Fruit fly (Drosophila melanogaster) whole organism, embryonic: Measurements from ENCODE around the gene CG31792.

Experiments
- ATbp ChIP-seq: fragments of 200-800 bp; sonication (Bioruptor generic); optimal IDR thresholded peaks from 2 replicates; lab custom pipeline; 2017; ENCODE audit warnings: missing biosample characterization, mild to moderate bottlenecking, missing genetic modification characterization, missing genetic modification reagents
- CG10147 ChIP-seq: fragments of 200-800 bp; sonication (Bioruptor generic); optimal IDR thresholded peaks from 2 replicates; lab custom pipeline; 2019; ENCODE audit warnings: missing biosample characterization, mild to moderate bottlenecking, missing genetic modification characterization, moderate library complexity
- CG10321 ChIP-seq: fragments of 200-800 bp; sonication (Bioruptor generic); IDR thresholded peaks from 2 replicates; pipeline ENCODE4 v1.3.6; 2022; ENCODE audit warnings: missing biosample characterization, missing genetic modification characterization
- CG11456 ChIP-seq: fragments of 200-800 bp; sonication (Bioruptor generic); IDR thresholded peaks from 3 replicates; pipeline ENCODE4 v1.3.6; 2022; ENCODE audit warnings: missing biosample characterization, missing genetic modification characterization
- CG11560 ChIP-seq: fragments of 200-800 bp; sonication (Bioruptor generic); IDR thresholded peaks from 3 replicates; pipeline ENCODE4 v1.3.6; 2022; ENCODE audit warnings: missing biosample characterization, missing genetic modification characterization
- CG11696 ChIP-seq: fragments of 200-800 bp; sonication (Bioruptor generic); IDR thresholded peaks from 2 replicates; pipeline ENCODE4 v1.3.6; 2022; ENCODE audit warnings: missing biosample characterization, missing genetic modification characterization
- CG12391 ChIP-seq: fragments of 200-800 bp; sonication (Bioruptor generic); optimal IDR thresholded peaks from 3 replicates; lab custom pipeline; 2018; ENCODE audit warnings: missing biosample characterization, mild to moderate bottlenecking, missing genetic modification characterization, moderate library complexity
- CG12942 ChIP-seq: fragments of 200-800 bp; sonication (Bioruptor generic); optimal IDR thresholded peaks from 3 replicates; lab custom pipeline; 2016; ENCODE audit warnings: missing biosample characterization, missing genetic modification characterization
- CG15011 ChIP-seq: fragments of 200-800 bp; sonication (Bioruptor generic); optimal IDR thresholded peaks from 3 replicates; lab custom pipeline; 2018; ENCODE audit warnings: missing biosample characterization, mild to moderate bottlenecking, missing genetic modification characterization
- CG15269 ChIP-seq: fragments of 200-800 bp; sonication (Bioruptor generic); optimal IDR thresholded peaks from 2 replicates; lab custom pipeline; 2018; ENCODE audit warnings: missing biosample characterization, mild to moderate bottlenecking, missing genetic modification characterization, moderate library complexity
- CG15514 ChIP-seq: fragments of 200-800 bp; sonication (Bioruptor generic); optimal IDR thresholded peaks from 3 replicates; lab custom pipeline; 2017; ENCODE audit warnings: missing biosample characterization, missing genetic modification characterization, mild to moderate bottlenecking, moderate library complexity, missing genetic modification reagents
- CG15601 ChIP-seq: fragments of 200-800 bp; sonication (Bioruptor generic); optimal IDR thresholded peaks from 3 replicates; lab custom pipeline; 2019; ENCODE audit warnings: missing biosample characterization, mild to moderate bottlenecking, missing genetic modification characterization, moderate library complexity
- CG16779 ChIP-seq: fragments of 200-800 bp; sonication (Bioruptor generic); IDR thresholded peaks from 2 replicates; pipeline ENCODE4 v1.3.6; 2022; ENCODE audit warnings: missing biosample characterization, missing genetic modification characterization
- CG17359 ChIP-seq: fragments of 200-800 bp; sonication (Bioruptor generic); optimal IDR thresholded peaks from 3 replicates; lab custom pipeline; 2018; ENCODE audit warnings: missing biosample characterization, mild to moderate bottlenecking, missing genetic modification characterization, moderate library complexity
- CG2199 ChIP-seq: fragments of 200-800 bp; sonication (Bioruptor generic); IDR thresholded peaks from 3 replicates; pipeline ENCODE4 v1.3.6; 2022; ENCODE audit warnings: missing biosample characterization, missing genetic modification characterization
- CG2889 ChIP-seq: fragments of 200-800 bp; sonication (Bioruptor generic); IDR thresholded peaks from 3 replicates; pipeline ENCODE4 v1.3.6; 2022; ENCODE audit warnings: missing biosample characterization, missing genetic modification characterization
- CG31388 ChIP-seq: fragments of 200-800 bp; sonication (Bioruptor generic); optimal IDR thresholded peaks from 2 replicates; lab custom pipeline; 2016; ENCODE audit warnings: missing biosample characterization, missing genetic modification characterization
- CG3407 ChIP-seq: fragments of 200-800 bp; sonication (Bioruptor generic); optimal IDR thresholded peaks from 2 replicates; lab custom pipeline; 2018; ENCODE audit warnings: missing biosample characterization, mild to moderate bottlenecking, missing genetic modification characterization
- CG4360 ChIP-seq: fragments of 200-800 bp; sonication (Bioruptor generic); IDR thresholded peaks from 2 replicates; pipeline ENCODE4 v1.3.6; 2022; ENCODE audit warnings: missing biosample characterization, missing genetic modification characterization
- CG4424 ChIP-seq: fragments of 200-800 bp; sonication (Bioruptor generic); optimal IDR thresholded peaks from 3 replicates; lab custom pipeline; 2016; ENCODE audit warnings: missing biosample characterization, missing genetic modification characterization
- CG6272 ChIP-seq: fragments of 200-800 bp; sonication (Bioruptor generic); IDR thresholded peaks from 2 replicates; pipeline ENCODE4 v1.3.6; 2022; ENCODE audit warnings: missing biosample characterization, missing genetic modification characterization
- CG6683 ChIP-seq: fragments of 200-800 bp; sonication (Bioruptor generic); optimal IDR thresholded peaks from 2 replicates; lab custom pipeline; 2017; ENCODE audit warnings: missing biosample characterization, mild to moderate bottlenecking, missing genetic modification characterization, missing genetic modification reagents
- CG6791 ChIP-seq: fragments of 200-800 bp; sonication (Bioruptor generic); IDR thresholded peaks from 3 replicates; pipeline ENCODE4 v1.3.6; 2022; ENCODE audit warnings: missing biosample characterization, missing genetic modification characterization; ENCODE audit not compliant: partially characterized antibody
- CG8388 ChIP-seq: fragments of 200-800 bp; sonication (Bioruptor generic); optimal IDR thresholded peaks from 2 replicates; lab custom pipeline; 2019; ENCODE audit warnings: missing biosample characterization, mild to moderate bottlenecking, missing genetic modification characterization, moderate library complexity
- CHES-1-like ChIP-seq: fragments of 200-800 bp; sonication (Bioruptor generic); optimal IDR thresholded peaks from 2 replicates; lab custom pipeline; 2016; ENCODE audit warnings: missing biosample characterization, missing genetic modification characterization
- Deaf1 ChIP-seq: fragments of 200-800 bp; optimal IDR thresholded peaks from 3 replicates; lab custom pipeline; 2019; ENCODE audit warnings: missing biosample characterization, mild to moderate bottlenecking, missing genetic modification characterization, moderate library complexity
- Dfd ChIP-seq, 2 experiments: fragments of >200 bp; optimal IDR thresholded peaks; 2 replicates each; lab custom pipeline; 2017; ENCODE audit warnings: missing biosample characterization in 2 of 2, missing genetic modification characterization in 2 of 2
- Dip3 ChIP-seq: fragments of 200-800 bp; sonication (Bioruptor generic); optimal IDR thresholded peaks from 3 replicates; lab custom pipeline; 2016; ENCODE audit warnings: missing biosample characterization, missing genetic modification characterization
- Dll ChIP-seq: fragments of 200-800 bp; sonication (Bioruptor generic); IDR thresholded peaks from 4 replicates; pipeline ENCODE4 v1.3.6; 2022; ENCODE audit warnings: missing biosample characterization, missing genetic modification characterization; ENCODE audit not compliant: partially characterized antibody
- Ets65A ChIP-seq: fragments of 200-800 bp; sonication (Bioruptor generic); peaks from one replicate; lab custom pipeline; 2016; ENCODE audit warnings: missing biosample characterization, missing genetic modification characterization
- Hmr ChIP-seq: fragments of 200-800 bp; sonication (Bioruptor generic); optimal IDR thresholded peaks from 3 replicates; lab custom pipeline; 2017; ENCODE audit warnings: mild to moderate bottlenecking, missing biosample characterization, missing genetic modification reagents, missing genetic modification characterization
- Hmx ChIP-seq: fragments of 200-800 bp; sonication (Bioruptor generic); optimal IDR thresholded peaks from 2 replicates; lab custom pipeline; 2016; ENCODE audit warnings: missing biosample characterization, missing genetic modification characterization
- Mad ChIP-seq: fragments of 200-800 bp; sonication (Bioruptor generic); optimal IDR thresholded peaks from 2 replicates; lab custom pipeline; 2016; ENCODE audit warnings: missing biosample characterization, missing genetic modification characterization
- Myb ChIP-seq: fragments of 200-800 bp; sonication (Bioruptor generic); optimal IDR thresholded peaks from 2 replicates; lab custom pipeline; 2016; ENCODE audit warnings: missing biosample characterization, missing genetic modification characterization
- Nf-YC ChIP-seq: fragments of 200-800 bp; optimal IDR thresholded peaks from 3 replicates; lab custom pipeline; 2019; ENCODE audit warnings: missing biosample characterization, mild to moderate bottlenecking, missing genetic modification characterization, moderate library complexity
- Rx ChIP-seq: fragments of 200-800 bp; sonication (Bioruptor generic); IDR thresholded peaks from 2 replicates; pipeline ENCODE4 v1.3.6; 2022; ENCODE audit warnings: missing biosample characterization, missing genetic modification characterization
- Sry-β ChIP-seq: fragments of 200-800 bp; sonication (Bioruptor generic); optimal IDR thresholded peaks from 2 replicates; lab custom pipeline; 2018; ENCODE audit warnings: missing biosample characterization, mild to moderate bottlenecking, missing genetic modification characterization, moderate library complexity
- Tbp ChIP-seq: fragments of >200 bp; optimal IDR thresholded peaks from 2 replicates; lab custom pipeline; 2018; ENCODE audit warnings: missing biosample characterization, missing genetic modification characterization
- Xbp1 ChIP-seq: fragments of 200-800 bp; sonication (Bioruptor generic); optimal IDR thresholded peaks from 3 replicates; lab custom pipeline; 2016; ENCODE audit warnings: missing biosample characterization, mild to moderate bottlenecking, missing genetic modification characterization
- bbx ChIP-seq: fragments of 200-800 bp; sonication (Bioruptor generic); IDR thresholded peaks from 2 replicates; pipeline ENCODE4 v1.3.6; 2022; ENCODE audit warnings: missing biosample characterization, missing genetic modification characterization; ENCODE audit not compliant: partially characterized antibody
- da ChIP-seq: fragments of 200-800 bp; sonication (Bioruptor generic); optimal IDR thresholded peaks from 2 replicates; lab custom pipeline; 2016; ENCODE audit warnings: missing biosample characterization, missing genetic modification characterization
- esg ChIP-seq: fragments of 200-800 bp; sonication (Bioruptor generic); conservative IDR thresholded peaks from 2 replicates; pipeline ENCODE4 v1.3.6; 2022; ENCODE audit warnings: missing biosample characterization, missing genetic modification characterization
- eve ChIP-seq, 2 experiments: fragments of >200 bp; optimal IDR thresholded peaks; 2 replicates each; lab custom pipeline; 2017; ENCODE audit warnings: missing biosample characterization in 2 of 2, missing genetic modification characterization in 2 of 2
- fd102C ChIP-seq: fragments of 200-800 bp; sonication (Bioruptor generic); optimal IDR thresholded peaks from 2 replicates; lab custom pipeline; 2018; ENCODE audit warnings: missing biosample characterization, mild to moderate bottlenecking, missing genetic modification characterization, moderate library complexity
- gem ChIP-seq: fragments of 200-800 bp; sonication (Bioruptor generic); optimal IDR thresholded peaks from 2 replicates; lab custom pipeline; 2019; ENCODE audit warnings: missing biosample characterization, mild to moderate bottlenecking, missing genetic modification characterization, moderate library complexity
- grn ChIP-seq: fragments of 200-800 bp; sonication (Bioruptor generic); optimal IDR thresholded peaks from 3 replicates; lab custom pipeline; 2017; ENCODE audit warnings: missing biosample characterization, missing genetic modification characterization
- hth ChIP-seq: fragments of >200 bp; optimal IDR thresholded peaks from 2 replicates; lab custom pipeline; 2017; ENCODE audit warnings: inconsistent platforms
- jigr1 ChIP-seq: fragments of 200-800 bp; sonication (Bioruptor generic); IDR thresholded peaks from 3 replicates; pipeline ENCODE4 v1.3.6; 2022; ENCODE audit warnings: missing biosample characterization, missing genetic modification characterization
- kay ChIP-seq: fragments of 200-800 bp; sonication (Bioruptor generic); optimal IDR thresholded peaks from 2 replicates; lab custom pipeline; 2016; ENCODE audit warnings: missing biosample characterization, missing genetic modification characterization
- schlank ChIP-seq: fragments of 200-800 bp; sonication (Bioruptor generic); optimal IDR thresholded peaks from 2 replicates; lab custom pipeline; 2018; ENCODE audit warnings: missing biosample characterization, mild to moderate bottlenecking, missing genetic modification characterization
- scrt ChIP-seq: fragments of 200-800 bp; sonication (Bioruptor generic); optimal IDR thresholded peaks from 2 replicates; lab custom pipeline; 2018; ENCODE audit warnings: missing biosample characterization, mild to moderate bottlenecking, missing genetic modification characterization, moderate library complexity
- sens ChIP-seq: fragments of 200-800 bp; sonication (Bioruptor generic); peaks from one replicate; lab custom pipeline; 2016; ENCODE audit warnings: missing biosample characterization, missing genetic modification characterization
- unc-4 ChIP-seq: fragments of 200-800 bp; sonication (Bioruptor generic); IDR thresholded peaks from 2 replicates; pipeline ENCODE4 v1.3.6; 2022; ENCODE audit warnings: missing biosample characterization, missing genetic modification characterization; ENCODE audit not compliant: partially characterized antibody

The CG31792 gene

dm6 chr2L:19041590-19041989 lies 44.3 kb downstream of the CG31792 start, which contains the start of gene Catsup (continued):
- no peak for TF ChIP-seq ATbp
- TF ChIP-seq CG17359 = no peak
- no peak for TF ChIP-seq schlank (tag; lab: Kevin White, UChicago)
- no peak for TF ChIP-seq CG8388
- TF ChIP-seq CG3407 (GFP tag; lab: Kevin White, UChicago) = no peak
- TF ChIP-seq Hmr (GFP tag; lab: Kevin White, UChicago) = no peak
- TF ChIP-seq Sry-β (GFP tag; lab: Kevin White, UChicago) = no peak
- TF ChIP-seq kay (GFP tag; lab: Kevin White, UChicago) = no peak
- no peak for TF ChIP-seq fd102C (GFP tag; lab: Kevin White, UChicago)
- TF ChIP-seq bbx (GFP tag; lab: Robert Waterston, UW) = peak; percentile 61
- no peak for TF ChIP-seq CG10147 (GFP tag; lab: Kevin White, UChicago)
- peak; percentile 24 for TF ChIP-seq Xbp1 (GFP tag; lab: Kevin White, UChicago)
- no peak for TF ChIP-seq CG10321 (GFP tag; lab: Robert Waterston, UW)
- no peak for TF ChIP-seq Tbp (GFP tag; lab: Kevin White, UChicago)
- no peak for TF ChIP-seq CG12942 (GFP tag; lab: Kevin White, UChicago)
- no peak for TF ChIP-seq Deaf1
- TF ChIP-seq CG31388 = no peak
- TF ChIP-seq Hmx (GFP tag; lab: Kevin White, UChicago) = no peak
- TF ChIP-seq CG2889 (GFP tag; lab: Robert Waterston, UW) = no peak
- TF ChIP-seq scrt (GFP tag; lab: Kevin White, UChicago) = no peak
- no peak for TF ChIP-seq CG11560 (tag; lab: Robert Waterston, UW)
- no peak for TF ChIP-seq CG15269 (tag; lab: Kevin White, UChicago)
- peak; percentile 70 for TF ChIP-seq unc-4 (GFP tag; lab: Robert Waterston, UW)
- TF ChIP-seq sens (GFP tag; lab: Kevin White, UChicago) = peak; percentile 72
- no peak for TF ChIP-seq hth (lab: Kevin White, UChicago)
- TF ChIP-seq CG15601 (tag; lab: Kevin White, UChicago) = no peak
- peak; percentile 18 for TF ChIP-seq CG15514 (GFP tag; lab: Kevin White, UChicago)
- TF ChIP-seq Rx (GFP tag; lab: Robert Waterston, UW) = no peak
- TF ChIP-seq CG6683 (GFP tag; lab: Kevin White, UChicago) = no peak
- TF ChIP-seq CG6791 (GFP tag; lab: Robert Waterston, UW) = peak; percentile 76
- no peak for TF ChIP-seq CG11696 (GFP tag; lab: Robert Waterston, UW)
- TF ChIP-seq gem (tag; lab: Kevin White, UChicago) = no peak
- TF ChIP-seq CG15011 (GFP tag; lab: Kevin White, UChicago) = no peak
- no peak for TF ChIP-seq jigr1 (GFP tag; lab: Robert Waterston, UW)
- TF ChIP-seq Dip3 = no peak
- TF ChIP-seq CG16779 (GFP tag; lab: Robert Waterston, UW) = no peak
- TF ChIP-seq grn (GFP tag; lab: Kevin White, UChicago) = no peak
- TF ChIP-seq eve (GFP tag; optimal IDR thresholded peaks at IDR 0.05; lab: Kevin White, UChicago) = no peak
- no peak for TF ChIP-seq CG6272 (GFP tag; lab: Robert Waterston, UW)
- no peak for TF ChIP-seq CG2199 (GFP tag; lab: Robert Waterston, UW)
- no peak for TF ChIP-seq CG12391 (tag; lab: Kevin White, UChicago)
- no peak for TF ChIP-seq Nf-YC (tag; lab: Kevin White, UChicago)
- TF ChIP-seq CG4424 (GFP tag; lab: Kevin White, UChicago) = no peak
- no peak for TF ChIP-seq CG4360 (GFP tag; lab: Robert Waterston, UW)
- no peak for TF ChIP-seq Ets65A (GFP tag; lab: Kevin White, UChicago)
- TF ChIP-seq CHES-1-like (GFP tag; lab: Kevin White, UChicago) = no peak
- TF ChIP-seq da = no peak
- TF ChIP-seq Dfd (GFP tag; optimal IDR thresholded peaks at IDR 0.05; lab: Kevin White, UChicago) = no peak
- peak; percentile 46 for TF ChIP-seq Myb (GFP tag; lab: Kevin White, UChicago)
- peak; percentile 85 for TF ChIP-seq Dll (GFP tag; lab: Robert Waterston, UW)
- TF ChIP-seq CG11456 (GFP tag; lab: Robert Waterston, UW) = no peak
- no peak for TF ChIP-seq Mad (GFP tag; lab: Kevin White, UChicago)
- TF ChIP-seq esg (GFP tag; lab: Robert Waterston, UW) = no peak
